Fruit fly (Drosophila melanogaster) whole organism, embryonic: ENCODE results near the gene Sik2.

ENCODE experiments used
- Asciz ChIP-seq: fragments of 200-800 bp; sonication (Bioruptor generic); optimal IDR thresholded peaks from 2 replicates; lab custom pipeline; 2017; ENCODE audit warnings: missing biosample characterization, mild to moderate bottlenecking, missing genetic modification characterization, missing genetic modification reagents
- CG10267 ChIP-seq: fragments of 200-800 bp; sonication (Bioruptor generic); optimal IDR thresholded peaks from 2 replicates; lab custom pipeline; 2018; ENCODE audit warnings: missing biosample characterization, mild to moderate bottlenecking, missing genetic modification characterization, moderate library complexity
- CG10366 ChIP-seq: fragments of 200-800 bp; sonication (Bioruptor generic); IDR thresholded peaks from 2 replicates; pipeline ENCODE4 v1.3.6; 2022; ENCODE audit warnings: missing biosample characterization, missing genetic modification characterization
- CG11456 ChIP-seq: fragments of 200-800 bp; sonication (Bioruptor generic); IDR thresholded peaks from 3 replicates; pipeline ENCODE4 v1.3.6; 2022; ENCODE audit warnings: missing biosample characterization, missing genetic modification characterization
- CG12071 ChIP-seq: fragments of 200-800 bp; sonication (Bioruptor generic); optimal IDR thresholded peaks from 3 replicates; lab custom pipeline; 2018; ENCODE audit warnings: missing biosample characterization, mild to moderate bottlenecking, missing genetic modification characterization
- CG14050 ChIP-seq: fragments of 200-800 bp; sonication (Bioruptor generic); IDR thresholded peaks from 3 replicates; pipeline ENCODE4 v1.3.6; 2022; ENCODE audit warnings: missing biosample characterization, missing genetic modification characterization
- CG14441 ChIP-seq: fragments of 200-800 bp; sonication (Bioruptor generic); IDR thresholded peaks from 2 replicates; pipeline ENCODE4 v1.3.6; 2022; ENCODE audit warnings: missing biosample characterization, missing genetic modification characterization
- CG15269 ChIP-seq: fragments of 200-800 bp; sonication (Bioruptor generic); optimal IDR thresholded peaks from 2 replicates; lab custom pipeline; 2018; ENCODE audit warnings: missing biosample characterization, mild to moderate bottlenecking, missing genetic modification characterization, moderate library complexity
- CG15696 ChIP-seq: fragments of 200-800 bp; sonication (Bioruptor generic); optimal IDR thresholded peaks from 2 replicates; lab custom pipeline; 2019; ENCODE audit warnings: missing biosample characterization, mild to moderate bottlenecking, missing genetic modification characterization, moderate library complexity
- CG1603 ChIP-seq: fragments of 200-800 bp; sonication (Bioruptor generic); optimal IDR thresholded peaks from 2 replicates; lab custom pipeline; 2019; ENCODE audit warnings: missing biosample characterization, mild to moderate bottlenecking, missing genetic modification characterization, moderate library complexity
- CG17568 ChIP-seq: fragments of 200-800 bp; sonication (Bioruptor generic); optimal IDR thresholded peaks from 2 replicates; lab custom pipeline; 2018; ENCODE audit warnings: missing biosample characterization, mild to moderate bottlenecking, missing genetic modification characterization, moderate library complexity
- CG18599 ChIP-seq: fragments of 200-800 bp; sonication (Bioruptor generic); optimal IDR thresholded peaks from 3 replicates; lab custom pipeline; 2017; ENCODE audit warnings: missing biosample characterization, missing genetic modification characterization, mild to moderate bottlenecking, moderate library complexity, missing genetic modification reagents
- CG31441 ChIP-seq: fragments of 200-800 bp; sonication (Bioruptor generic); IDR thresholded peaks from 2 replicates; pipeline ENCODE4 v1.3.6; 2022; ENCODE audit warnings: missing biosample characterization, missing genetic modification characterization
- CG32772 ChIP-seq: fragments of 200-800 bp; sonication (Bioruptor generic); IDR thresholded peaks from 2 replicates; pipeline ENCODE4 v1.3.6; 2022; ENCODE audit warnings: missing biosample characterization, missing genetic modification characterization
- CG3407 ChIP-seq: fragments of 200-800 bp; sonication (Bioruptor generic); optimal IDR thresholded peaks from 2 replicates; lab custom pipeline; 2018; ENCODE audit warnings: missing biosample characterization, mild to moderate bottlenecking, missing genetic modification characterization
- CG8388 ChIP-seq: fragments of 200-800 bp; sonication (Bioruptor generic); optimal IDR thresholded peaks from 2 replicates; lab custom pipeline; 2019; ENCODE audit warnings: missing biosample characterization, mild to moderate bottlenecking, missing genetic modification characterization, moderate library complexity
- Deaf1 ChIP-seq: fragments of 200-800 bp; optimal IDR thresholded peaks from 3 replicates; lab custom pipeline; 2019; ENCODE audit warnings: missing biosample characterization, mild to moderate bottlenecking, missing genetic modification characterization, moderate library complexity
- Dll ChIP-seq: fragments of 200-800 bp; sonication (Bioruptor generic); IDR thresholded peaks from 4 replicates; pipeline ENCODE4 v1.3.6; 2022; ENCODE audit warnings: missing biosample characterization, missing genetic modification characterization; ENCODE audit not compliant: partially characterized antibody
- E2f1 ChIP-seq: fragments of 200-800 bp; sonication (Bioruptor generic); IDR thresholded peaks from 2 replicates; pipeline ENCODE4 v1.3.6; 2022; ENCODE audit warnings: missing biosample characterization, missing genetic modification characterization
- H15 ChIP-seq: fragments of 200-800 bp; sonication (Bioruptor generic); IDR thresholded peaks from 3 replicates; pipeline ENCODE4 v1.3.6; 2022; ENCODE audit warnings: missing biosample characterization, missing genetic modification characterization
- HLH3B ChIP-seq: fragments of 200-800 bp; sonication (Bioruptor generic); IDR thresholded peaks from 2 replicates; pipeline ENCODE4 v1.3.6; 2022; ENCODE audit warnings: missing biosample characterization, missing genetic modification characterization
- Hmr ChIP-seq: fragments of 200-800 bp; sonication (Bioruptor generic); optimal IDR thresholded peaks from 3 replicates; lab custom pipeline; 2017; ENCODE audit warnings: mild to moderate bottlenecking, missing biosample characterization, missing genetic modification reagents, missing genetic modification characterization
- Hr78 ChIP-seq, 2 experiments: fragments of 200-800 bp in 1 of 2; fragments of >200 bp in 1 of 2; sonication (Bioruptor generic) in 1 of 2; optimal IDR thresholded peaks; 2 replicates each; lab custom pipeline; 2017 to 2019; ENCODE audit warnings: missing biosample characterization in 2 of 2, missing genetic modification characterization in 2 of 2, mild to moderate bottlenecking in 1 of 2, moderate library complexity in 1 of 2
- Hsf ChIP-seq: fragments of 200-800 bp; sonication (Bioruptor generic); optimal IDR thresholded peaks from 3 replicates; lab custom pipeline; 2016; ENCODE audit warnings: missing biosample characterization, missing genetic modification characterization
- Mes4 ChIP-seq: fragments of 200-800 bp; sonication (Bioruptor generic); optimal IDR thresholded peaks from 2 replicates; lab custom pipeline; 2016; ENCODE audit warnings: missing biosample characterization, missing genetic modification characterization
- Oaz ChIP-seq: fragments of 200-800 bp; sonication (Bioruptor generic); IDR thresholded peaks from 2 replicates; pipeline ENCODE4 v1.3.6; 2022; ENCODE audit warnings: missing biosample characterization, missing genetic modification characterization
- Poxn ChIP-seq: fragments of 200-800 bp; sonication (Bioruptor generic); IDR thresholded peaks from 2 replicates; pipeline ENCODE4 v1.3.6; 2022; ENCODE audit warnings: missing biosample characterization, missing genetic modification characterization
- Ptx1 ChIP-seq: fragments of 200-800 bp; sonication (Bioruptor generic); IDR thresholded peaks from 2 replicates; pipeline ENCODE4 v1.3.6; 2022; ENCODE audit warnings: missing biosample characterization, missing genetic modification characterization
- Ravus ChIP-seq: fragments of 200-800 bp; sonication (Bioruptor generic); IDR thresholded peaks from 2 replicates; pipeline ENCODE4 v1.3.6; 2022; ENCODE audit warnings: missing biosample characterization, missing genetic modification characterization
- Rx ChIP-seq: fragments of 200-800 bp; sonication (Bioruptor generic); IDR thresholded peaks from 2 replicates; pipeline ENCODE4 v1.3.6; 2022; ENCODE audit warnings: missing biosample characterization, missing genetic modification characterization
- Sry-δ ChIP-seq: fragments of 200-800 bp; sonication (Bioruptor generic); optimal IDR thresholded peaks from 2 replicates; lab custom pipeline; 2016; ENCODE audit warnings: missing biosample characterization, missing genetic modification characterization
- Stat92E ChIP-seq, 3 experiments: fragments of >200 bp in 2 of 3; fragments of 200-800 bp in 1 of 3; sonication (Bioruptor generic) in 1 of 3; optimal IDR thresholded peaks; 2 replicates each; lab custom pipeline; 2017 to 2019; ENCODE audit warnings: missing biosample characterization in 3 of 3, missing genetic modification characterization in 3 of 3, mild to moderate bottlenecking in 1 of 3, moderate library complexity in 1 of 3
- bab2 ChIP-seq: fragments of 200-800 bp; sonication (Bioruptor generic); optimal IDR thresholded peaks from 2 replicates; lab custom pipeline; 2016; ENCODE audit warnings: missing biosample characterization, missing genetic modification characterization
- cg ChIP-seq: fragments of 200-800 bp; sonication (Bioruptor generic); optimal IDR thresholded peaks from 3 replicates; lab custom pipeline; 2019; ENCODE audit warnings: missing biosample characterization, mild to moderate bottlenecking, missing genetic modification characterization, moderate library complexity
- chn ChIP-seq: fragments of 200-800 bp; sonication (Bioruptor generic); optimal IDR thresholded peaks from 2 replicates; lab custom pipeline; 2016; ENCODE audit warnings: missing biosample characterization, missing genetic modification characterization
- da ChIP-seq: fragments of 200-800 bp; sonication (Bioruptor generic); optimal IDR thresholded peaks from 2 replicates; lab custom pipeline; 2016; ENCODE audit warnings: missing biosample characterization, missing genetic modification characterization
- dm ChIP-seq: fragments of 200-800 bp; sonication (Bioruptor generic); optimal IDR thresholded peaks from 3 replicates; lab custom pipeline; 2016; ENCODE audit warnings: missing biosample characterization, missing genetic modification characterization
- dpn ChIP-seq, 2 experiments: fragments of 200-800 bp; sonication (Bioruptor generic); optimal IDR thresholded peaks; 3 replicates each; lab custom pipeline; 2016; ENCODE audit warnings: missing biosample characterization in 2 of 2, missing genetic modification characterization in 2 of 2
- dysf ChIP-seq: fragments of 200-800 bp; sonication (Bioruptor generic); IDR thresholded peaks from 3 replicates; pipeline ENCODE4 v1.3.6; 2022; ENCODE audit warnings: missing biosample characterization, missing genetic modification characterization
- eyg ChIP-seq: fragments of 200-800 bp; sonication (Bioruptor generic); optimal IDR thresholded peaks from 3 replicates; lab custom pipeline; 2016; ENCODE audit warnings: missing biosample characterization, missing genetic modification characterization
- ftz-f1 ChIP-seq: fragments of 200-800 bp; sonication (Bioruptor generic); optimal IDR thresholded peaks from 2 replicates; lab custom pipeline; 2016; ENCODE audit warnings: missing biosample characterization, missing genetic modification characterization
- nerfin-2 ChIP-seq: fragments of 200-800 bp; sonication (Bioruptor generic); IDR thresholded peaks from 2 replicates; pipeline ENCODE4 v1.3.6; 2022; ENCODE audit warnings: missing biosample characterization, missing genetic modification characterization; ENCODE audit not compliant: partially characterized antibody
- pho ChIP-seq: fragments of 200-800 bp; sonication (Bioruptor generic); optimal IDR thresholded peaks from 2 replicates; lab custom pipeline; 2016; ENCODE audit warnings: missing biosample characterization, missing genetic modification characterization
- run ChIP-seq: fragments of 200-800 bp; sonication (Bioruptor generic); optimal IDR thresholded peaks from 3 replicates; lab custom pipeline; 2018; ENCODE audit warnings: missing biosample characterization, mild to moderate bottlenecking, missing genetic modification characterization
- salm ChIP-seq: fragments of 200-800 bp; sonication (Bioruptor generic); optimal IDR thresholded peaks from 2 replicates; lab custom pipeline; 2018; ENCODE audit warnings: missing biosample characterization, mild to moderate bottlenecking, missing genetic modification characterization
- schlank ChIP-seq: fragments of 200-800 bp; sonication (Bioruptor generic); optimal IDR thresholded peaks from 2 replicates; lab custom pipeline; 2018; ENCODE audit warnings: missing biosample characterization, mild to moderate bottlenecking, missing genetic modification characterization
- shn ChIP-seq: fragments of 200-800 bp; sonication (Bioruptor generic); optimal IDR thresholded peaks from 3 replicates; lab custom pipeline; 2016; ENCODE audit warnings: missing biosample characterization, missing genetic modification characterization
- sima ChIP-seq: fragments of 200-800 bp; sonication (Bioruptor generic); optimal IDR thresholded peaks from 2 replicates; lab custom pipeline; 2016; ENCODE audit warnings: missing biosample characterization, missing genetic modification characterization
- slbo ChIP-seq: fragments of 200-800 bp; sonication (Bioruptor generic); IDR thresholded peaks from 2 replicates; pipeline ENCODE4 v1.3.6; 2022; ENCODE audit warnings: missing biosample characterization, missing genetic modification characterization
- so ChIP-seq: fragments of 200-800 bp; sonication (Bioruptor generic); IDR thresholded peaks from 3 replicates; pipeline ENCODE4 v1.3.6; 2022; ENCODE audit warnings: missing biosample characterization, missing genetic modification characterization
- yki ChIP-seq: fragments of >200 bp; optimal IDR thresholded peaks from 3 replicates; lab custom pipeline; 2018

Gene Sik2

dm6 chrX:2087501-2087900 lies 25.8 kb upstream of the Sik2 start (continued):
- TF ChIP-seq Oaz (GFP tag; lab: Robert Waterston, UW) (peak; percentile 42; the same call in 1 of the 2 replicates), CG10366 (peak; percentile 78), CG8388 (GFP tag; lab: Kevin White, UChicago) (peak; percentile 70), pho (no peak), CG12071 (GFP tag; lab: Kevin White, UChicago) (peak; percentile 61), ftz-f1 (GFP tag; lab: Kevin White, UChicago) (no peak), run (peak; percentile 13), Hsf (GFP tag; lab: Kevin White, UChicago) (peak; percentile 48), dpn (GFP tag; optimal IDR thresholded peaks at IDR 0.05; lab: Kevin White, UChicago) (peak; percentile 24 to 70), Stat92E (GFP tag; optimal IDR thresholded peaks at IDR 0.05; lab: Kevin White, UChicago) (no peak), HLH3B (peak; percentile 61), da (no peak), schlank (tag; lab: Kevin White, UChicago) (peak; percentile 26), Ptx1 (GFP tag; lab: Robert Waterston, UW) (peak; percentile 70), CG15696 (tag; lab: Kevin White, UChicago) (no peak), salm (peak; percentile 46), cg (GFP tag; lab: Kevin White, UChicago) (peak; percentile 44), CG17568 (GFP tag; lab: Kevin White, UChicago) (peak; percentile 39), Sry-δ (GFP tag; lab: Kevin White, UChicago) (no peak), dm (GFP tag; lab: Kevin White, UChicago) (peak; percentile 52), CG3407 (GFP tag; lab: Kevin White, UChicago) (peak; percentile 62), yki (lab: Kevin White, UChicago) (no peak), CG15269 (tag; lab: Kevin White, UChicago) (peak; percentile 74), nerfin-2 (GFP tag; lab: Robert Waterston, UW) (no peak), Dll (GFP tag; lab: Robert Waterston, UW) (no peak), Hr78 (GFP tag; optimal IDR thresholded peaks at IDR 0.05; lab: Kevin White, UChicago) (peak in 1 of 2 experiments; percentile 77), Ravus (GFP tag; lab: Robert Waterston, UW) (no peak), eyg (GFP tag; lab: Kevin White, UChicago) (no peak), CG14441 (GFP tag; lab: Robert Waterston, UW) (peak; percentile 75), Poxn (no peak), H15 (GFP tag; lab: Robert Waterston, UW) (0 out of 3 replicates have a peak, but pooled peaks have one; percentile 42), CG31441 (GFP tag; lab: Robert Waterston, UW) (peak; percentile 56; the same call in 1 of the 2 replicates), so (no peak), E2f1 (peak; percentile 65), bab2 (peak; percentile 70), CG14050 (GFP tag; lab: Robert Waterston, UW) (peak; percentile 78), sima (GFP tag; lab: Kevin White, UChicago) (no peak), chn (peak; percentile 13), dysf (GFP tag; lab: Robert Waterston, UW) (peak; percentile 62), Deaf1 (tag; lab: Kevin White, UChicago) (no peak), Rx (GFP tag; lab: Robert Waterston, UW) (peak; percentile 58), Hmr (GFP tag; lab: Kevin White, UChicago) (peak; percentile 54), slbo (GFP tag; lab: Robert Waterston, UW) (peak; percentile 76), Asciz (GFP tag; lab: Kevin White, UChicago) (peak; percentile 45), CG10267 (tag; lab: Kevin White, UChicago) (peak; percentile 5), CG32772 (GFP tag; lab: Robert Waterston, UW) (peak; percentile 65), Mes4 (GFP tag; lab: Kevin White, UChicago) (peak; percentile 64), CG11456 (GFP tag; lab: Robert Waterston, UW) (0 out of 3 replicates have a peak, but pooled peaks have one; percentile 52), CG18599 (GFP tag; lab: Kevin White, UChicago) (peak; percentile 66), CG1603 (peak; percentile 86), shn (GFP tag; lab: Kevin White, UChicago) (peak; percentile 5)
